Fruit fly (Drosophila melanogaster): Measurements from ENCODE around the gene bou.

Gene bou

DNA sequence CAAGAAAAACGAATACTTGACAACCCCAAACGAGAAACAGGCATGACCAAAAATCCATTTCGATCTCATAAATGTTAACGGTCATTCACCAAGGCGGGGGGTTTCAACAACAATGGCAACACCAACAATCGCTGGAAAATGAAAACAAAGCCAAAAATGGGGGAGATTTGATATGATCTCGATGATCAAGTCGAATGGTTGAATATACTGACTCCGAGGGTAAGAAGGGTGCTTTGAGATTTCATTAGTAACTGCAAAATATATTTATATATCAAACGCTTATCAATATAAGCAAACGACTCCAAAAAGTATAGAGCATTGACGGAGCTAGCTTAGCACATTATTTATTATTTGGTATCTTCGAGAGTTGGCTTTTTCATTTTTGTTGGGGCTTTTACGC, 3.8 kb downstream of the bou start (continued):
- TF ChIP-seq Atf6 (GFP tag; IDR thresholded peaks at IDR 0.05) = no peak
- no peak for TF ChIP-seq Hr51 (GFP tag; optimal IDR thresholded peaks at IDR 0.05)
- TF ChIP-seq Rfx (GFP tag; IDR thresholded peaks at IDR 0.05) = peak; percentile 29; the same call in 1 of the 2 replicates
- TF ChIP-seq CG17829 (tag; optimal IDR thresholded peaks at IDR 0.05) = no peak
- TF ChIP-seq Fer2 (tag; optimal IDR thresholded peaks at IDR 0.05) = no peak
- no peak for TF ChIP-seq Hr39 (optimal IDR thresholded peaks at IDR 0.05)
- 0 out of 3 replicates have a peak, but pooled peaks have one; percentile 19 for TF ChIP-seq CG17361 (GFP tag; IDR thresholded peaks at IDR 0.05)
- no peak for TF ChIP-seq Sox100B (GFP tag; optimal IDR thresholded peaks at IDR 0.05)
- TF ChIP-seq cas (GFP tag; IDR thresholded peaks at IDR 0.05) = no peak
- no peak for TF ChIP-seq psq (GFP tag; optimal IDR thresholded peaks at IDR 0.05)
- no peak for TF ChIP-seq Ssrp (tag; optimal IDR thresholded peaks at IDR 0.05)
- no peak for TF ChIP-seq ci (GFP tag; IDR thresholded peaks at IDR 0.05)
- peak; percentile 5 for TF ChIP-seq CG13894 (tag; optimal IDR thresholded peaks at IDR 0.05)

DNA sequence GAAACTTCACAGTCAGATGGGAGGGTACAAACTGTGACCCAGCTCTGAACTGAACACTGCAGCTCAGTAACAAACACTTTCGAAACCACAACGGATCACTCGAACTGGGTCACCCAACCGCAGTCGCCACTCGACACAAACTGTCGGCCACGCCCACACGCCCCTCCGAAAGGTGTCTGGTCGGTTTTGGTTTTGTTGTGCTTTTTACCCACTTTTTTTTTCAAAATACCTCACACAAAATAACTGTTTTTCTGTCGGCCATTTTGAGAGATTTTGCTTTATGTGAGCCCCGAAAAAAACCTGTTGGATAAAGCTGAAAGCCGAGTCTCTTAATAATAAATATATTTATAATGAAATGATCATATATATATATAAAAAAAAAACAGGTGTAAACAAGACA, 5.0 kb downstream of the bou start, which contains the start of gene ogre:
Gene ogre (minus strand): TSS at position 33 of the 400 bp plus-strand sequence.
- TF ChIP-seq maf-S (GFP tag; optimal IDR thresholded peaks at IDR 0.05) = no peak
- peak; percentile 71 for TF ChIP-seq sqz (GFP tag; optimal IDR thresholded peaks at IDR 0.05)
- peak; percentile 46 for TF ChIP-seq kni (GFP tag; optimal IDR thresholded peaks at IDR 0.05)
- peak; percentile 43 for TF ChIP-seq sd (tag; optimal IDR thresholded peaks at IDR 0.05)
- TF ChIP-seq CG4730 (GFP tag; IDR thresholded peaks at IDR 0.05) = no peak
- no peak for TF ChIP-seq mld (GFP tag; IDR thresholded peaks at IDR 0.05; ENCODE audit: partially characterized antibody)
- peak; percentile 23 for TF ChIP-seq abd-A (tag; optimal IDR thresholded peaks at IDR 0.05)
- TF ChIP-seq Deaf1 (tag; optimal IDR thresholded peaks at IDR 0.05) = no peak
- TF ChIP-seq Blimp-1 (GFP tag; optimal IDR thresholded peaks at IDR 0.05) = peak; percentile 34
- peak; percentile 43; the same call in 1 of the 2 replicates for TF ChIP-seq Awh (GFP tag; IDR thresholded peaks at IDR 0.05)
- TF ChIP-seq ssp (GFP tag; IDR thresholded peaks at IDR 0.05) = no peak
- no peak for TF ChIP-seq Ada2b (GFP tag; IDR thresholded peaks at IDR 0.05)
- TF ChIP-seq CG18011 (GFP tag; optimal IDR thresholded peaks at IDR 0.05) = no peak
- no peak for TF ChIP-seq PHDP (tag; optimal IDR thresholded peaks at IDR 0.05)
- TF ChIP-seq Hr78 (GFP tag; optimal IDR thresholded peaks at IDR 0.05) = peak in 1 of 2 experiments; percentile 19
- no peak for TF ChIP-seq HmgZ (tag; optimal IDR thresholded peaks at IDR 0.05)
- 0 out of 4 replicates have a peak, but pooled peaks have one; percentile 25 for TF ChIP-seq chinmo (GFP tag; IDR thresholded peaks at IDR 0.05; ENCODE audit: partially characterized antibody)
- TF ChIP-seq prd (optimal IDR thresholded peaks at IDR 0.05) = no peak
- TF ChIP-seq prd (GFP tag; IDR thresholded peaks at IDR 0.05) = no peak
- TF ChIP-seq CG31441 (GFP tag; IDR thresholded peaks at IDR 0.05) = no peak
- no peak for TF ChIP-seq BEAF-32 (GFP tag; optimal IDR thresholded peaks at IDR 0.05)
- TF ChIP-seq CG7786 (GFP tag; optimal IDR thresholded peaks at IDR 0.05) = no peak
- no peak for TF ChIP-seq Asciz (GFP tag; optimal IDR thresholded peaks at IDR 0.05)
- TF ChIP-seq oc (tag; optimal IDR thresholded peaks at IDR 0.05) = peak; percentile 33
- TF ChIP-seq CG17359 (tag; optimal IDR thresholded peaks at IDR 0.05) = no peak

DNA sequence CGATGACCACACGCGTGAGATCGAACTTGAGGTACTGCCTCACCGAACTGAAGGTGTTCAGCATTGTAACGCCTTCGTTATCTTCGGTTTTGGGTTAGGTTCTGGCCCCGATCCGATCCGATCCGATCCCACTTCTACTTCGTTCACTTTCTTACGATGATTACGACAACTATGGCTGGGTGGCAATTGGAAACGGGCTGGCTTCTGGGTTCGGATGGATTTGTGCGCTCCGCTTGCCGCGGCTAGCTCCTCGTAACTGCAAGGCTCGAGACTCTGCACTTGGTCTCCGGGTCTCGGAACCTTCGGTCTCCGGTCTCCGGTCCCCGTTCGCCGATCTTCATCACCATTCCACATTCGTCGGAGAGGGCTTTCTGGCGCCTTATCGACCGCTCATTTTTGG, 7.1 kb downstream of the bou start, which contains the start of gene Inx7:
Gene Inx7 (minus strand): TSS at position 263 of the 400 bp plus-strand sequence.
- TF ChIP-seq chinmo (GFP tag; IDR thresholded peaks at IDR 0.05; ENCODE audit: partially characterized antibody) (0 out of 4 replicates have a peak, but pooled peaks have one; percentile 29), Dfd (GFP tag; optimal IDR thresholded peaks at IDR 0.05) (no peak), tx (GFP tag; optimal IDR thresholded peaks at IDR 0.05) (no peak), exex (tag; optimal IDR thresholded peaks at IDR 0.05) (no peak), sug (tag; optimal IDR thresholded peaks at IDR 0.05) (peak; percentile 10), Med (GFP tag) (no peak), Spps (tag; optimal IDR thresholded peaks at IDR 0.05) (no peak), ttk (GFP tag; IDR thresholded peaks at IDR 0.05) (no peak), CG3407 (GFP tag; optimal IDR thresholded peaks at IDR 0.05) (no peak), CG12769 (tag; optimal IDR thresholded peaks at IDR 0.05) (no peak), Deaf1 (tag; optimal IDR thresholded peaks at IDR 0.05) (peak; percentile 92), CG7963 (GFP tag; IDR thresholded peaks at IDR 0.05; ENCODE audit: partially characterized antibody) (no peak), HmgZ (tag; optimal IDR thresholded peaks at IDR 0.05) (no peak), E2f1 (GFP tag; IDR thresholded peaks at IDR 0.05) (no peak), pzg (GFP tag; optimal IDR thresholded peaks at IDR 0.05) (no peak)
